Worm (Caenorhabditis elegans): Measurements from ENCODE around the gene F36H1.11.

Gene F36H1.11

ce11 chrIV:11031640-11032039 lies 17.3 kb upstream of the F36H1.11 start:
- TF ChIP-seq duxl-1 (tag; optimal IDR thresholded peaks at IDR 0.05; ENCODE audit: poor library complexity), result no peak
- TF ChIP-seq zip-2 (tag; optimal IDR thresholded peaks at IDR 0.05), result no peak
- no peak for TF ChIP-seq F10B5.3 (tag; optimal IDR thresholded peaks at IDR 0.05)
- TF ChIP-seq ztf-7 (tag; optimal IDR thresholded peaks at IDR 0.05), result peak; percentile 94
- TF ChIP-seq mep-1 (tag; optimal IDR thresholded peaks at IDR 0.05), result peak; percentile 50
- no peak for TF ChIP-seq lin-15B (tag; optimal IDR thresholded peaks at IDR 0.05)
- no peak for TF ChIP-seq nhr-11 (tag; optimal IDR thresholded peaks at IDR 0.05)
- TF ChIP-seq nhr-25 (tag; optimal IDR thresholded peaks at IDR 0.05; ENCODE audit: borderline replicate concordance, insufficient read depth), result no peak
- no peak for TF ChIP-seq lim-7 (GFP tag; IDR thresholded peaks at IDR 0.05)
- peak; percentile 46 for TF ChIP-seq nhr-28 (tag; optimal IDR thresholded peaks at IDR 0.05)
- peak; percentile 66 for TF ChIP-seq aha-1 (tag)
- TF ChIP-seq hlh-11 (tag; optimal IDR thresholded peaks at IDR 0.05), result peak; percentile 24
- TF ChIP-seq dmd-6 (GFP tag; IDR thresholded peaks at IDR 0.05), result peak; percentile 68
- TF ChIP-seq daf-16 (GFP tag; optimal IDR thresholded peaks at IDR 0.05), result no peak
- peak; percentile 71 for TF ChIP-seq daf-16 (tag; optimal IDR thresholded peaks at IDR 0.05)
- peak; percentile 42 for TF ChIP-seq dve-1 (tag; optimal IDR thresholded peaks at IDR 0.05; ENCODE audit: insufficient read depth)
- TF ChIP-seq nhr-48 (tag; optimal IDR thresholded peaks at IDR 0.05), result peak; percentile 3
- TF ChIP-seq pqm-1 (tag; optimal IDR thresholded peaks at IDR 0.05), result peak; percentile 57
- TF ChIP-seq spr-3 (GFP tag; optimal IDR thresholded peaks at IDR 0.05), result no peak
- no peak for TF ChIP-seq php-3 (GFP tag; IDR thresholded peaks at IDR 0.05)
- TF ChIP-seq Y105C5A.15 (GFP tag; IDR thresholded peaks at IDR 0.05), result no peak

ce11 chrIV:11032288-11032687 lies 16.7 kb upstream of the F36H1.11 start, which contains the start of gene hrg-6:
Gene hrg-6, plus strand, starts transcription at chrIV:11032588.
- TF ChIP-seq unc-62 (GFP tag; optimal IDR thresholded peaks at IDR 0.05 in 1 of 2) (peak in 1 of 2 experiments; percentile 26), unc-62 (tag; optimal IDR thresholded peaks at IDR 0.05) (no peak), Y105C5A.15 (GFP tag; IDR thresholded peaks at IDR 0.05) (no peak), pqm-1 (tag; optimal IDR thresholded peaks at IDR 0.05) (no peak), zfp-2 (tag; optimal IDR thresholded peaks at IDR 0.05) (no peak), nhr-237 (tag; optimal IDR thresholded peaks at IDR 0.05) (no peak), nhr-41 (GFP tag; IDR thresholded peaks at IDR 0.05) (no peak), mdl-1 (tag; optimal IDR thresholded peaks at IDR 0.05) (no peak)

- TF ChIP-seq nhr-28 (tag; optimal IDR thresholded peaks at IDR 0.05) (peak; percentile 71), snpc-1.2 (GFP tag; IDR thresholded peaks at IDR 0.05) (no peak), dve-1 (tag; optimal IDR thresholded peaks at IDR 0.05; ENCODE audit: insufficient read depth) (peak; percentile 83), ceh-82 (tag; optimal IDR thresholded peaks at IDR 0.05) (no peak), madf-5 (GFP tag; IDR thresholded peaks at IDR 0.05) (no peak), unc-39 (tag; optimal IDR thresholded peaks at IDR 0.05) (no peak), nhr-111 (GFP tag; optimal IDR thresholded peaks at IDR 0.05) (no peak), daf-12 (tag; optimal IDR thresholded peaks at IDR 0.05) (no peak), vab-7 (GFP tag; IDR thresholded peaks at IDR 0.05) (no peak), arid-1 (GFP tag; conservative IDR thresholded peaks at IDR 0.05) (no peak), zip-2 (tag; optimal IDR thresholded peaks at IDR 0.05) (no peak), aly-2 (tag; optimal IDR thresholded peaks at IDR 0.05) (no peak), F49E8.2 (tag; optimal IDR thresholded peaks at IDR 0.05; ENCODE audit: borderline replicate concordance) (no peak), fos-1 (tag; optimal IDR thresholded peaks at IDR 0.05) (no peak), attf-4 (tag; optimal IDR thresholded peaks at IDR 0.05) (no peak), hlh-30 (tag; optimal IDR thresholded peaks at IDR 0.05; ENCODE audit: insufficient read depth) (peak; percentile 38), zag-1 (tag; optimal IDR thresholded peaks at IDR 0.05) (no peak), lim-7 (GFP tag; IDR thresholded peaks at IDR 0.05) (no peak), nhr-11 (tag; optimal IDR thresholded peaks at IDR 0.05) (peak; percentile 60), ctbp-1 (GFP tag; IDR thresholded peaks at IDR 0.05) (no peak), lin-15B (tag; optimal IDR thresholded peaks at IDR 0.05) (no peak), unc-130 (GFP tag; optimal IDR thresholded peaks at IDR 0.05) (no peak), pha-4 (GFP tag; IDR thresholded peaks at IDR 0.05) (no peak), pha-4 (tag; optimal IDR thresholded peaks at IDR 0.05) (peak; percentile 87), pqm-1 (tag; optimal IDR thresholded peaks at IDR 0.05) (peak; percentile 20), daf-16 (GFP tag; optimal IDR thresholded peaks at IDR 0.05) (peak in 1 of 2 experiments; percentile 17), daf-16 (tag; optimal IDR thresholded peaks at IDR 0.05) (peak; percentile 25), lin-1 (GFP tag; IDR thresholded peaks at IDR 0.05) (no peak), nhr-42 (GFP tag; IDR thresholded peaks at IDR 0.05) (no peak), dmd-9 (GFP tag; IDR thresholded peaks at IDR 0.05) (no peak), ZK546.5 (tag; optimal IDR thresholded peaks at IDR 0.05) (no peak)
These were observed 12.7 kb upstream of the F36H1.11 start, which contains the start of gene fkb-1 for ce11 chrIV:11036222-11036621. Gene fkb-1, plus strand, starts transcription at chrIV:11036582.

All from whole organism, L4 larva.